Fruit fly (Drosophila melanogaster) whole organism, wandering third instar larva: ENCODE measurements around the gene Cpr100A.

Source experiments
- CrebA ChIP-seq: fragments of 200-800 bp; sonication (Bioruptor generic); optimal IDR thresholded peaks from 2 replicates; lab custom pipeline; 2016; ENCODE audit warnings: missing biosample characterization, mild to moderate bottlenecking, missing genetic modification characterization, borderline replicate concordance
- OdsH ChIP-seq: fragments of 200-800 bp; sonication (Bioruptor generic); optimal IDR thresholded peaks from 2 replicates; lab custom pipeline; 2016; ENCODE audit warnings: missing biosample characterization, mild to moderate bottlenecking, missing genetic modification characterization
- lola ChIP-seq: fragments of >200 bp; optimal IDR thresholded peaks from 2 replicates; lab custom pipeline; 2017; ENCODE audit warnings: missing biosample characterization, missing genetic modification characterization
- psq ChIP-seq: fragments of 200-800 bp; sonication (Bioruptor generic); optimal IDR thresholded peaks from 3 replicates; lab custom pipeline; 2017; ENCODE audit warnings: missing biosample characterization, mild to moderate bottlenecking, missing genetic modification characterization, moderate library complexity

DNA sequence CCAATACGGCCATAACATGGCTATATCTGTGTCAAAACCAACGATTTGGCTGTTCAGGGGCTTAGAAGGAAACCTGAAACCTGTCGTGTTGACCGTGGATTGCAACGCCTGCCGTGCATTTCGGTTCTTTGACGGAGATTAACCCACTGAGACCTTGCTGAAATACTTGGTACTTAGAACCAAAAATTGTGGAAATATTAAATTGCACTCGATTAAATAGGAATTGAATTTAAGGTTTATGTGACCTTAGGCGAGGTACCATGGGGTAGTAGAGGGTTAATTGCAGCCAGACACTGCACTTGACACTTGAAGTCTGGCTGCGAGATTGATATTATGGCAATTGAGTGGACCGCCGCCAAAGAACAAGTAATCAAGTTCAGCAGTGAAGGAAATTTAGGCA, 22.7 kb downstream of the Cpr100A start:
- TF ChIP-seq psq (GFP tag; lab: Kevin White, UChicago), result no peak
- TF ChIP-seq OdsH (GFP tag; lab: Kevin White, UChicago), result no peak
- no peak for TF ChIP-seq CrebA
- TF ChIP-seq lola (GFP tag; lab: Kevin White, UChicago), result no peak
